Worm (Caenorhabditis elegans) whole organism, young adult: ENCODE measurements around the gene uig-1.

Source experiments
- F49E8.2 ChIP-seq: sonication (generic microtip); optimal IDR thresholded peaks from 3 replicates; lab custom pipeline; 2017; ENCODE audit warnings: missing genetic modification characterization, mild to moderate bottlenecking, missing compliant biosample characterization, antibody characterized with exemption, moderate library complexity; ENCODE audit not compliant: insufficient read depth
- F55B11.4 ChIP-seq: sonication (generic microtip); optimal IDR thresholded peaks from 2 replicates; lab custom pipeline; 2016; ENCODE audit warnings: missing compliant biosample characterization, missing genetic modification characterization, borderline replicate concordance; ENCODE audit not compliant: insufficient read depth
- ceh-27 ChIP-seq: fragments of 200-800 bp; sonication (Bioruptor generic); optimal IDR thresholded peaks from 2 replicates; lab custom pipeline; 2018; ENCODE audit warnings: mild to moderate bottlenecking, missing genetic modification characterization, moderate library complexity, missing compliant biosample characterization
- hsf-1 ChIP-seq: fragments of 200-800 bp; sonication (Bioruptor generic); IDR thresholded peaks from 2 replicates; pipeline ENCODE4 v1.3.6; 2022; ENCODE audit warnings: missing genetic modification reagents, missing genetic modification characterization, missing compliant biosample characterization
- nhr-179 ChIP-seq: sonication (generic microtip); optimal IDR thresholded peaks from 2 replicates; lab custom pipeline; 2016; ENCODE audit warnings: mild to moderate bottlenecking, missing genetic modification characterization, missing compliant biosample characterization

DNA sequence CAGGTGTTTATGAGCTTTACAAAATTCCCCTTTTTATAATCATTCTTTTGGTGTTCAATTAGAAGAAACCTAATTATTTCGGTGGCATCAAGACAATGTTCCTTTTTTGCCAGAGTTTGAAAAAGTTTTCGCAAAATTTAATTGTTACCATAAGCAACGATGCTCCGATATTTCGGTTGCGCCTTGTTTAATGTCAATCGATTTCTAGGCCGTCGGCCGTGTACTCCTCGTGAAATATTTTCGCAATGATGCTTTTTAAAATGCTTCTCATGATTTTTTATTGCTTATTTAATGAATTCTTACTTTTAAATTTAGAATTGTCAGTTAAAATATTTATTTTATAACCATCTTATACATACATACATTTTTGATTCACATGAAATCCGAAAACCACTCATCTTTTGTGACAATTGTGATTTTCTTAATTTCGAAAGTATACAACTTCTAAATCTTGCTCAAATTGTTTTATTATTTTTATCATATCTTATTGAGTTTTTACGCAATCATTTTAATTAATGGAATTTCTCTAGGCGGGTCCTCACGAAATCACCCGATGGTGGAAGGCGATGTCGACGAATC, 17.4 kb upstream of the uig-1 start, which contains the start of gene C50B6.3:
- TF ChIP-seq hsf-1: no peak
- TF ChIP-seq F49E8.2: no peak
- TF ChIP-seq F55B11.4: no peak
- no peak for TF ChIP-seq nhr-179
- peak; percentile 82 for TF ChIP-seq ceh-27 (GFP tag; lab: Kevin White, UChicago)
